Worm (Caenorhabditis elegans): ENCODE data around the gene C52E4.7.

The C52E4.7 gene

DNA sequence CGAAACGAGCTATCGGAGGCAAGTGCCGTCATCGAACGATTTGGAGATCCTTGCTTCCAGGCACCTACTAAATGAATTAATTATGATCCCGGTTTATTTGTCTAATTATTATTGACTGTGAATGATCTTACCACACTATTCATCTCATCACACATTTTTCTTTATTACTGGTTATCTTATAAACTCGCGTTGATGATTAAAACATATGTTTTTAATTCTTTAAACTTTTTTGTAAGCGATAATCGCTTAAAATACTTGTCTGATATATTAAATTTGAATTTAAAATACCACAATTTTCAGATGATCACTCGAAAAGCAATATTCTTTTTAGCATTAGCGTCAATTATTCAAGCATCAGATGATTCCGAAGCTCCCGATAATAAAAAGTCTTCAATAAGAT lies 51.0 kb downstream of the C52E4.7 start, which contains the start of gene F10C2.5:
Gene F10C2.5, plus strand, starts transcription at position 301 of the 400 bp plus-strand sequence.
- TF ChIP-seq pag-3 (tag; optimal IDR thresholded peaks at IDR 0.05; ENCODE audit: borderline replicate concordance) (no peak), ceh-6 (GFP tag; optimal IDR thresholded peaks at IDR 0.05) (no peak), pqm-1 (tag; optimal IDR thresholded peaks at IDR 0.05) (no peak), ceh-18 (tag; optimal IDR thresholded peaks at IDR 0.05) (no peak), ceh-34 (tag; optimal IDR thresholded peaks at IDR 0.05) (no peak), lin-11 (tag; optimal IDR thresholded peaks at IDR 0.05) (no peak), nhr-232 (tag; optimal IDR thresholded peaks at IDR 0.05) (no peak), elt-4 (tag; optimal IDR thresholded peaks at IDR 0.05) (no peak), ttx-3 (tag; optimal IDR thresholded peaks at IDR 0.05) (no peak), ceh-31 (tag; optimal IDR thresholded peaks at IDR 0.05) (no peak), K02D7.2 (tag; optimal IDR thresholded peaks at IDR 0.05) (no peak), sox-2 (GFP tag; IDR thresholded peaks at IDR 0.05) (no peak)
